Worm (Caenorhabditis elegans) whole organism, young adult: ENCODE data around the gene C07B5.6.

Source experiments
- F22D6.2 ChIP-seq: sonication (generic microtip); optimal IDR thresholded peaks from 2 replicates; lab custom pipeline; 2016; ENCODE audit warnings: mild to moderate bottlenecking, missing genetic modification characterization, missing compliant biosample characterization
- F49E8.2 ChIP-seq: sonication (generic microtip); optimal IDR thresholded peaks from 3 replicates; lab custom pipeline; 2017; ENCODE audit warnings: missing genetic modification characterization, mild to moderate bottlenecking, missing compliant biosample characterization, antibody characterized with exemption, moderate library complexity; ENCODE audit not compliant: insufficient read depth
- K12H6.12 ChIP-seq: fragments of 200-800 bp; sonication (Bioruptor generic); optimal IDR thresholded peaks from 2 replicates; lab custom pipeline; 2018; ENCODE audit warnings: mild to moderate bottlenecking, missing genetic modification characterization, missing compliant biosample characterization
- T26A5.8 ChIP-seq: sonication (generic microtip); optimal IDR thresholded peaks from 2 replicates; lab custom pipeline; 2016; ENCODE audit warnings: missing genetic modification characterization, missing compliant biosample characterization
- bed-2 ChIP-seq: fragments of 200-800 bp; sonication (Bioruptor generic); IDR thresholded peaks from 2 replicates; pipeline ENCODE4 v1.3.6; 2022; ENCODE audit warnings: missing genetic modification reagents, missing genetic modification characterization, missing compliant biosample characterization
- cebp-2 ChIP-seq: fragments of 200-800 bp; sonication (Bioruptor generic); IDR thresholded peaks from 2 replicates; pipeline ENCODE4 v1.3.6; 2022; ENCODE audit warnings: missing genetic modification characterization, missing compliant biosample characterization
- ceh-58 ChIP-seq: fragments of 200-800 bp; sonication (Bioruptor generic); IDR thresholded peaks from 2 replicates; pipeline ENCODE4 v1.3.6; 2022; ENCODE audit warnings: missing genetic modification characterization, missing compliant biosample characterization
- dpl-1 ChIP-seq: fragments of 150-350 bp; optimal IDR thresholded peaks from 2 replicates; lab custom pipeline; 2014; ENCODE audit warnings: missing biosample characterization, missing genetic modification reagents, missing genetic modification characterization
- ekl-4 ChIP-seq: fragments of 200-800 bp; sonication (Bioruptor generic); IDR thresholded peaks from 2 replicates; pipeline ENCODE4 v1.3.6; 2022; ENCODE audit warnings: missing genetic modification reagents, missing genetic modification characterization, missing compliant biosample characterization
- ets-4 ChIP-seq: fragments of 200-800 bp; sonication (Bioruptor generic); optimal IDR thresholded peaks from 2 replicates; lab custom pipeline; 2018; ENCODE audit warnings: mild to moderate bottlenecking, missing genetic modification characterization, missing compliant biosample characterization
- let-526 ChIP-seq: fragments of 200-800 bp; sonication (Bioruptor generic); IDR thresholded peaks from 2 replicates; pipeline ENCODE4 v1.3.6; 2022; ENCODE audit warnings: missing genetic modification reagents, missing genetic modification characterization, missing compliant biosample characterization
- lin-40 ChIP-seq: sonication (generic microtip); optimal IDR thresholded peaks from 2 replicates; lab custom pipeline; 2016; ENCODE audit warnings: missing genetic modification characterization, mild to moderate bottlenecking, missing compliant biosample characterization, missing genotype, missing genetic modification reagents
- lir-1 ChIP-seq: fragments of 200-800 bp; sonication (Bioruptor generic); conservative IDR thresholded peaks from 2 replicates; pipeline ENCODE4 v1.3.6; 2022; ENCODE audit warnings: missing genetic modification reagents, missing genetic modification characterization, missing compliant biosample characterization
- lsl-1 ChIP-seq: fragments of 200-800 bp; sonication (Bioruptor generic); optimal IDR thresholded peaks from 2 replicates; lab custom pipeline; 2018; ENCODE audit warnings: mild to moderate bottlenecking, missing genetic modification characterization, moderate library complexity, missing compliant biosample characterization
- lsy-27 ChIP-seq: sonication (generic microtip); optimal IDR thresholded peaks from 2 replicates; lab custom pipeline; 2017; ENCODE audit warnings: missing genetic modification characterization, mild to moderate bottlenecking, missing compliant biosample characterization, antibody characterized with exemption, missing genotype, borderline replicate concordance; ENCODE audit not compliant: insufficient read depth
- madf-10 ChIP-seq: sonication (generic microtip); optimal IDR thresholded peaks from 2 replicates; lab custom pipeline; 2016; ENCODE audit warnings: mild to moderate bottlenecking, missing genetic modification characterization, missing compliant biosample characterization
- mcd-1 ChIP-seq: fragments of 200-800 bp; sonication (Bioruptor generic); IDR thresholded peaks from 2 replicates; pipeline ENCODE4 v1.3.6; 2022; ENCODE audit warnings: missing genetic modification reagents, missing genetic modification characterization, missing compliant biosample characterization
- mel-28 ChIP-seq: sonication (generic microtip); optimal IDR thresholded peaks from 2 replicates; lab custom pipeline; 2016; ENCODE audit warnings: borderline replicate concordance, mild to moderate bottlenecking, missing genetic modification characterization, missing compliant biosample characterization
- mes-4 ChIP-seq: sonication (generic microtip); optimal IDR thresholded peaks from 2 replicates; lab custom pipeline; 2016; ENCODE audit warnings: missing genotype, missing genetic modification characterization, missing compliant biosample characterization
- nhr-179 ChIP-seq: sonication (generic microtip); optimal IDR thresholded peaks from 2 replicates; lab custom pipeline; 2016; ENCODE audit warnings: mild to moderate bottlenecking, missing genetic modification characterization, missing compliant biosample characterization
- nhr-80 ChIP-seq: sonication (generic microtip); optimal IDR thresholded peaks from 2 replicates; lab custom pipeline; 2016; ENCODE audit warnings: missing genetic modification characterization, missing compliant biosample characterization
- pbrm-1 ChIP-seq: fragments of 200-800 bp; sonication (Bioruptor generic); IDR thresholded peaks from 2 replicates; pipeline ENCODE4 v1.3.6; 2022; ENCODE audit warnings: missing genetic modification reagents, missing genetic modification characterization, missing compliant biosample characterization
- repo-1 ChIP-seq: sonication (generic microtip); optimal IDR thresholded peaks from 2 replicates; lab custom pipeline; 2017; ENCODE audit warnings: mild to moderate bottlenecking, missing genetic modification characterization, missing compliant biosample characterization
- snpc-3.4 ChIP-seq: sonication (generic microtip); optimal IDR thresholded peaks from 2 replicates; lab custom pipeline; 2017; ENCODE audit warnings: missing genetic modification characterization, mild to moderate bottlenecking, missing compliant biosample characterization, antibody characterized with exemption, moderate library complexity, missing genotype, missing genetic modification reagents
- snpc-4 ChIP-seq, 5 experiments: fragments of 150-350 bp in 1 of 5; sonication (generic microtip) in 4 of 5; optimal IDR thresholded peaks; 2 replicates each; lab custom pipeline; 2014 to 2018; ENCODE audit warnings: missing genetic modification characterization in 5 of 5, missing biosample characterization in 3 of 5, antibody characterized with exemption in 2 of 5, mild to moderate bottlenecking in 2 of 5, missing compliant biosample characterization in 2 of 5, missing genotype in 2 of 5, moderate library complexity in 2 of 5, missing genetic modification reagents in 1 of 5
- somi-1 ChIP-seq: fragments of 200-800 bp; sonication (Bioruptor generic); optimal IDR thresholded peaks from 2 replicates; lab custom pipeline; 2018; ENCODE audit warnings: mild to moderate bottlenecking, missing genetic modification characterization, missing compliant biosample characterization
- tbp1 ChIP-seq: fragments of 200-800 bp; sonication (Bioruptor generic); optimal IDR thresholded peaks from 2 replicates; lab custom pipeline; 2018; ENCODE audit warnings: mild to moderate bottlenecking, missing genetic modification characterization, missing compliant biosample characterization
- ztf-22 ChIP-seq: fragments of 200-800 bp; sonication (Bioruptor generic); optimal IDR thresholded peaks from 2 replicates; lab custom pipeline; 2018; ENCODE audit warnings: mild to moderate bottlenecking, missing genetic modification characterization, moderate library complexity, missing compliant biosample characterization
- ztf-25 ChIP-seq: fragments of 200-800 bp; sonication (Bioruptor generic); IDR thresholded peaks from 2 replicates; pipeline ENCODE4 v1.3.6; 2022; ENCODE audit warnings: missing genetic modification reagents, missing genetic modification characterization, missing compliant biosample characterization
- ztf-26 ChIP-seq: sonication (generic microtip); optimal IDR thresholded peaks from 2 replicates; lab custom pipeline; 2017; ENCODE audit warnings: missing genetic modification characterization, missing compliant biosample characterization

Gene C07B5.6

ce11 chrX:9512457-9512856, 6.4 kb upstream of the C07B5.6 start (continued):
- no peak for TF ChIP-seq mes-4 (tag; lab: Kevin White, UChicago)
- no peak for TF ChIP-seq lir-1 (GFP tag; lab: Robert Waterston, UW)
- TF ChIP-seq bed-2 (GFP tag; lab: Robert Waterston, UW), result no peak

- TF ChIP-seq let-526 (GFP tag; lab: Robert Waterston, UW) (no peak), madf-10 (tag; lab: Kevin White, UChicago) (no peak), ekl-4 (GFP tag; lab: Robert Waterston, UW) (no peak), T26A5.8 (no peak)
Measured at ce11 chrX:9517106-9517505, 1.7 kb upstream of the C07B5.6 start, which contains the start of gene C07B5.2. Gene C07B5.2, minus strand, starts transcription at chrX:9517206.

- TF ChIP-seq K12H6.12 (no peak), repo-1 (tag; lab: Kevin White, UChicago) (no peak), somi-1 (GFP tag; lab: Kevin White, UChicago) (no peak), mcd-1 (GFP tag; lab: Robert Waterston, UW) (no peak)
- TF ChIP-seq, all 124 proteins: peak for 0
Measured at ce11 chrX:9523118-9523517, 4.3 kb downstream of the C07B5.6 start, which contains the start of gene C07B5.3. Gene C07B5.3, minus strand, starts transcription at chrX:9523218.

ce11 chrX:9527898-9528297, 9.1 kb downstream of the C07B5.6 start:
- TF ChIP-seq F49E8.2 (tag; lab: Kevin White, UChicago) (no peak), somi-1 (GFP tag; lab: Kevin White, UChicago) (peak; percentile 19), lin-40 (peak; percentile 42), lsl-1 (no peak), ceh-58 (no peak), tbp1 (no peak), ztf-26 (tag; lab: Kevin White, UChicago) (peak; percentile 63)

ce11 chrX:9529360-9529759, 10.5 kb downstream of the C07B5.6 start, which contains the start of gene C07B5.4:
Gene C07B5.4, plus strand, starts transcription at chrX:9529660.
- no peak for TF ChIP-seq cebp-2 (GFP tag; lab: Robert Waterston, UW)
- no peak for TF ChIP-seq ets-4 (GFP tag; lab: Kevin White, UChicago)
- no peak for TF ChIP-seq F22D6.2
- TF ChIP-seq bed-2 (GFP tag; lab: Robert Waterston, UW), result no peak
- no peak for TF ChIP-seq mel-28 (tag; lab: Kevin White, UChicago)
- TF ChIP-seq dpl-1, result no peak
- no peak for TF ChIP-seq mes-4 (tag; lab: Kevin White, UChicago)
- TF ChIP-seq ztf-22, result no peak
- no peak for TF ChIP-seq pbrm-1 (GFP tag; lab: Robert Waterston, UW)
- no peak for TF ChIP-seq lsy-27
- TF ChIP-seq ztf-25 (GFP tag; lab: Robert Waterston, UW), result no peak
- TF ChIP-seq nhr-179 (tag; lab: Kevin White, UChicago), result no peak
- no peak for TF ChIP-seq T26A5.8
- no peak for TF ChIP-seq mcd-1 (GFP tag; lab: Robert Waterston, UW)
- TF ChIP-seq repo-1 (tag; lab: Kevin White, UChicago), result no peak
- TF ChIP-seq snpc-3.4 (tag; lab: Kevin White, UChicago), result no peak

ce11 chrX:9531640-9532039, 12.8 kb downstream of the C07B5.6 start:
- TF ChIP-seq nhr-80 (peak; percentile 21), snpc-4 (GFP tag; optimal IDR thresholded peaks at IDR 0.05; lab: Kevin White, UChicago) (no peak), snpc-4 (tag; optimal IDR thresholded peaks at IDR 0.05; lab: Kevin White, UChicago) (no peak)
